Worm (Caenorhabditis elegans) whole organism, late embryonic: ENCODE measurements around the gene R10H10.7.

Source experiments
- elt-2 ChIP-seq: sonication (generic microtip); optimal IDR thresholded peaks from 2 replicates; lab custom pipeline; 2016; ENCODE audit warnings: missing genetic modification reagents, missing genetic modification characterization, missing compliant biosample characterization
- nhr-11 ChIP-seq: fragments of 150-350 bp; optimal IDR thresholded peaks from 2 replicates; lab custom pipeline; 2014; ENCODE audit warnings: missing biosample characterization, missing genetic modification characterization
- odd-2 ChIP-seq: sonication (generic microtip); optimal IDR thresholded peaks from 2 replicates; lab custom pipeline; 2017; ENCODE audit warnings: antibody characterized with exemption, mild to moderate bottlenecking, missing genetic modification characterization, missing compliant biosample characterization
- ztf-16 ChIP-seq: sonication (generic microtip); optimal IDR thresholded peaks from 2 replicates; lab custom pipeline; 2017; ENCODE audit warnings: missing genetic modification characterization, missing compliant biosample characterization

DNA sequence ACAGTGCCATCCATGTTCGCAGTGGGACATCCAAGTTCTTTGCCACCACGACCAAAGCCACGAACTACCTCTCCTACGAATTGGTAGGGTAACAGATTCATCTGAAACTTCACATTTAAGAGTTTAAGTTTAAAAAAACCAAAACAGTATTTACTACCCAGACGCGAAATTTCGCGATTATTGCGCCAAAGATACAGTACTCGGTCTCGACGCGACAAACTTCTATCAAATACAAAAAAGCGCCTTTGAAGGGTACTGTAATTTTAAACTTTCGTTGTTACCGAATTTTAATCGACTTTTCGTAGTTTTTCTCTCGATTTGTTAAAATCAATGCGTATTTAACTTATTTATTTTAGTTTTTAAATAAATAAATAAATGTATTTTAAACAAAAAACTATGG, 4.4 kb downstream of the R10H10.7 start, which contains the start of gene rfk-1:
- TF ChIP-seq elt-2 (tag; lab: Kevin White, UChicago) (no peak), odd-2 (no peak), nhr-11 (tag; lab: Kevin White, UChicago) (no peak), ztf-16 (tag; lab: Kevin White, UChicago) (no peak)
